Worm (Caenorhabditis elegans): Measurements from ENCODE around the gene srj-50.

The srj-50 gene

DNA sequence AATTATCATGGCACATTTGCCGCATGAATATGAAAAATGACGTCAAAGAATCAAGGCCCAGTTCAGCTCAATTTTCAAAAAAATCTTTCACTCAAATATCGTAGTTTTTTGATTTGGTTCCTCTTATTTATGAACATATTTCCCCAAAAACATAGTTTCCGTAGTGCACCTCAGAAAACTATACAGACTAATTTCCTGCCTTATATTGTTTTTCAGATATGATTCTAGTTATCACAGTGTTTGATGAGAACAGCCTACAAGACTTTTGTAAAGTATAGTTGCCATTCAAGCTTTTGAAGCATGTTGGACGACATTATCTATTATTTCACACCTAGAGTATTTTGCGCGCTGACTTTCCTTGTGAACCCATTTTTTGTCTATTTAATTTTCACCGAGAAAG is at the start of gene srj-50:
Gene srj-50, plus strand, starts transcription at position 301 of the 400 bp plus-strand sequence.
- TF ChIP-seq hlh-13 (GFP tag; optimal IDR thresholded peaks at IDR 0.05) (no peak), hlh-8 (tag; optimal IDR thresholded peaks at IDR 0.05) (no peak), pha-2 (tag; optimal IDR thresholded peaks at IDR 0.05) (no peak), fkh-6 (tag; optimal IDR thresholded peaks at IDR 0.05) (no peak)

DNA sequence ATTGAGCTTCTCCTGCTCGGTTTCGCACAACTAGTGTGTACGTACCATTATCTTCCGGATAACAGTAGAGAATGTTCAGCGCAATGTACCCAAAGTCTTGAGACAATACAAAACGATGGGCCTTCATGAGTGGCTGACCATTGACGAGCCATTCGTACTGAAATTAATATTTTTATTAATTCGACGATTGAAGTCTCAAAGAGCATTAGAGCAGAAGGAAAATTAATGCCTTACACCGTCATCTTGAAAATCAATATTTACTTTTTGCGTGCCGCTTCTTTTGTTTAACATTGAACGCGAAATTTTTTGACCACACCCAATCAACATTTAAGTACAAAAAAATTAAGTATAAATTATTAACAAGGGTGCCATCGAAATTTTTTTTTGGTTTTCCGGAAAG is 39.8 kb upstream of the srj-50 start:
- TF ChIP-seq ceh-22 (tag; optimal IDR thresholded peaks at IDR 0.05) (no peak), lim-6 (tag; optimal IDR thresholded peaks at IDR 0.05) (no peak), hlh-8 (tag; optimal IDR thresholded peaks at IDR 0.05) (no peak), ama-1 (optimal IDR thresholded peaks at IDR 0.05) (no peak), tbx-7 (tag; optimal IDR thresholded peaks at IDR 0.05) (no peak), mec-3 (tag; optimal IDR thresholded peaks at IDR 0.05; ENCODE audit: borderline replicate concordance) (no peak), pax-1 (tag; optimal IDR thresholded peaks at IDR 0.05) (no peak), ref-2 (tag; optimal IDR thresholded peaks at IDR 0.05) (no peak), odd-2 (tag; optimal IDR thresholded peaks at IDR 0.05) (no peak), elt-4 (tag; optimal IDR thresholded peaks at IDR 0.05) (no peak), ceh-6 (GFP tag; optimal IDR thresholded peaks at IDR 0.05) (no peak), sdc-2 (tag; optimal IDR thresholded peaks at IDR 0.05) (no peak), npax-4 (tag; optimal IDR thresholded peaks at IDR 0.05) (no peak), nhr-11 (tag; optimal IDR thresholded peaks at IDR 0.05) (no peak), fkh-10 (GFP tag; optimal IDR thresholded peaks at IDR 0.05) (no peak), madf-2 (tag; optimal IDR thresholded peaks at IDR 0.05) (no peak), ceh-31 (tag; optimal IDR thresholded peaks at IDR 0.05) (no peak), hlh-15 (tag; optimal IDR thresholded peaks at IDR 0.05) (no peak), ceh-19 (GFP tag; optimal IDR thresholded peaks at IDR 0.05) (no peak)

DNA sequence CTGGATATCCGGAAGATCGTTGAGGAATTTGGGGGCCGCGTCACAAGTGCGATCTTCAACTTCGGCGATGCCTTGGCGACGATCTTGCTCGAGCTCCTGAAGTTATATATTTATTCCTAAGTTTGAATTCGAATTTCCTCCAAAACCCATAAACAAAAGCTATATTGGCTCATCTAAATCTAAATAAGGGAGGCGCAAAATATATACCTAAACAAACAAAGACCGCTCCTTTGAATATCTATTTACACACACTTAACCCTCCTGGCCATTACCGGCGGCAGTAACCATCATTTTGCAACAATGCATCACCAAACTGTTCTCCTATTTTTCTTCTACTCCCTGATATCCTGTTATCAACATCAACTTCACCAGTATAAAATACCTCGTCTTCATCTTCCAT is 36.8 kb upstream of the srj-50 start, which contains the start of gene F54E2.2:
Gene F54E2.2, plus strand, starts transcription at position 301 of the 400 bp plus-strand sequence.
- TF ChIP-seq unc-86 (tag; optimal IDR thresholded peaks at IDR 0.05) (no peak), C08G9.2 (tag; optimal IDR thresholded peaks at IDR 0.05) (no peak), ceh-9 (tag; optimal IDR thresholded peaks at IDR 0.05) (no peak), ceh-48 (tag; optimal IDR thresholded peaks at IDR 0.05) (no peak), dmd-4 (tag; optimal IDR thresholded peaks at IDR 0.05; ENCODE audit: borderline replicate concordance) (no peak), dve-1 (tag; optimal IDR thresholded peaks at IDR 0.05) (no peak), elt-2 (tag; optimal IDR thresholded peaks at IDR 0.05) (no peak), gmeb-2 (tag; optimal IDR thresholded peaks at IDR 0.05) (no peak), Y22D7AL.16 (tag; optimal IDR thresholded peaks at IDR 0.05) (no peak), fkh-6 (tag; optimal IDR thresholded peaks at IDR 0.05) (no peak), sdc-2 (tag; optimal IDR thresholded peaks at IDR 0.05) (no peak), T23F11.4 (GFP tag; optimal IDR thresholded peaks at IDR 0.05) (no peak), ceh-19 (GFP tag; optimal IDR thresholded peaks at IDR 0.05) (no peak), hlh-6 (tag; optimal IDR thresholded peaks at IDR 0.05) (no peak), hlh-30 (tag; optimal IDR thresholded peaks at IDR 0.05; ENCODE audit: insufficient read depth) (no peak), nhr-232 (tag; optimal IDR thresholded peaks at IDR 0.05) (no peak), ets-4 (tag; optimal IDR thresholded peaks at IDR 0.05) (no peak), eyg-1 (tag; optimal IDR thresholded peaks at IDR 0.05) (no peak), elt-4 (tag; optimal IDR thresholded peaks at IDR 0.05) (no peak)

DNA sequence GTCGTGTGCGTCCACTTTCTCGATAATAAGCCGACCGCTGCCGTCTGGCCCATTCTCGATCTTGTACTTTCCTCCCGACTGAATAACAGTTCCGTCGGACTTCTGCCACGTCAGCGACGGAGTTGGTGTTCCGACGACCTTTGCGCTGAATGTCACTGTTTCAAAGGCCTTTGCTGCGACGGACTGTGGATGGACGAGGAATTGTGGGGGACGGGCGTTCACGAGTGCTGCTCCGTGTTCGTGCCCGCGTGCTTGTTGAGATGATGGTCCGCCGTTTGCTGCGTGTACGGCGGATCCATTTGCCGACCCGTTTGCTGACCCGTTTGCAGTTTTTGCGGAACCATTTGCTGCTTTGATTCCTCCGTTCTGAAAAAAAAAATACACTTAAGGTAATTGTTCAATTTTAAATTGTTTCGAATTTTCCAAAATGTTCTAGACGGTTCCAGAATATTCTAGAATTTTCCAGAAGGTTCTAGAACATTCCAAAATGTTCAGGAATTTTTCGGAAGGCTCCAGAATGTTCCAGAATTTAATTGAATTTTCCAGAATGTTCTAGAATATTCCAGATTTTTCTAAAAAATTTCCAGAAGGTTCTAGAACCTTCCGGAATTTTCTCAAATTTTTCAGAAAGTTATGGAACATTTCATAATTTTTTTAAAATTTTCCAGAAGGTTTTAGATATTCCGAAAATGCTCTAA is 33.4 kb upstream of the srj-50 start:
- no peak for TF ChIP-seq sox-2 (GFP tag; IDR thresholded peaks at IDR 0.05)
- TF ChIP-seq gmeb-2 (tag; optimal IDR thresholded peaks at IDR 0.05): no peak
- no peak for TF ChIP-seq C08G9.2 (tag; optimal IDR thresholded peaks at IDR 0.05)
- no peak for TF ChIP-seq ceh-31 (tag; optimal IDR thresholded peaks at IDR 0.05)
- TF ChIP-seq ttx-3 (tag; optimal IDR thresholded peaks at IDR 0.05): no peak
- no peak for TF ChIP-seq sox-4 (tag; optimal IDR thresholded peaks at IDR 0.05)
- TF ChIP-seq pag-3 (tag; optimal IDR thresholded peaks at IDR 0.05; ENCODE audit: borderline replicate concordance): no peak
- TF ChIP-seq unc-3 (GFP tag; conservative IDR thresholded peaks at IDR 0.05): no peak
- TF ChIP-seq unc-3 (tag; optimal IDR thresholded peaks at IDR 0.05): no peak
- TF ChIP-seq ztf-16 (tag; optimal IDR thresholded peaks at IDR 0.05): no peak
- no peak for TF ChIP-seq syd-9 (tag; optimal IDR thresholded peaks at IDR 0.05)
- TF ChIP-seq pha-4 (tag; optimal IDR thresholded peaks at IDR 0.05): no peak
- TF ChIP-seq ceh-45 (GFP tag; IDR thresholded peaks at IDR 0.05): no peak
- no peak for TF ChIP-seq elt-2 (tag; optimal IDR thresholded peaks at IDR 0.05)
- no peak for TF ChIP-seq hlh-30 (tag; optimal IDR thresholded peaks at IDR 0.05; ENCODE audit: insufficient read depth)

Measured in whole organism, late embryonic.